Fruit fly (Drosophila melanogaster): ENCODE results near the gene CG5013.

Gene CG5013

dm6 chr3R:16042900-16043548 is 6.4 kb upstream of the CG5013 start, which contains the start of gene Jhbp4 (continued):
- TF ChIP-seq Eip75B (GFP tag; optimal IDR thresholded peaks at IDR 0.05) (peak; percentile 28), net (GFP tag; optimal IDR thresholded peaks at IDR 0.05) (peak; percentile 25), CG6792 (GFP tag; optimal IDR thresholded peaks at IDR 0.05) (peak; percentile 11), CG16779 (tag; optimal IDR thresholded peaks at IDR 0.05) (no peak), Smox (GFP tag; optimal IDR thresholded peaks at IDR 0.05) (no peak), Eip93F (GFP tag; optimal IDR thresholded peaks at IDR 0.05) (no peak), CG8319 (GFP tag; optimal IDR thresholded peaks at IDR 0.05) (no peak), CG9139 (GFP tag; optimal IDR thresholded peaks at IDR 0.05) (no peak), Hr39 (GFP tag; optimal IDR thresholded peaks at IDR 0.05) (no peak)

- TF ChIP-seq CG8632 (GFP tag; optimal IDR thresholded peaks at IDR 0.05) (no peak), Eip75B (GFP tag; optimal IDR thresholded peaks at IDR 0.05) (no peak)
Observed at dm6 chr3R:16046030-16046429, 3.4 kb upstream of the CG5013 start, which contains the start of gene Jhbp5. TSS of gene Jhbp5 (minus strand) at chr3R:16046130.

- TF ChIP-seq Sox14 (GFP tag; optimal IDR thresholded peaks at IDR 0.05): peak; percentile 52
- peak; percentile 73 for TF ChIP-seq fkh (GFP tag; optimal IDR thresholded peaks at IDR 0.05)
- TF ChIP-seq CG1621 (tag; optimal IDR thresholded peaks at IDR 0.05): no peak
- TF ChIP-seq acj6 (GFP tag; optimal IDR thresholded peaks at IDR 0.05): no peak
Observed at dm6 chr3R:16050621-16051328, 1.3 kb downstream of the CG5013 start, which contains the start of gene msps. TSS of gene msps (plus strand) at chr3R:16050801.

dm6 chr3R:16051329-16051679 is 1.8 kb downstream of the CG5013 start:
- peak; percentile 72; the same call in 2 of the 3 replicates for TF ChIP-seq eg (GFP tag; IDR thresholded peaks at IDR 0.05)
- TF ChIP-seq CG7368 (GFP tag; optimal IDR thresholded peaks at IDR 0.05): peak; percentile 8
- no peak for TF ChIP-seq Met (GFP tag; optimal IDR thresholded peaks at IDR 0.05)
- TF ChIP-seq CG16779 (tag; optimal IDR thresholded peaks at IDR 0.05): peak; percentile 4
- no peak for TF ChIP-seq pdm3 (GFP tag; optimal IDR thresholded peaks at IDR 0.05)
- TF ChIP-seq CG31627 (GFP tag; optimal IDR thresholded peaks at IDR 0.05): peak; percentile 19
- TF ChIP-seq CG6163 (GFP tag; IDR thresholded peaks at IDR 0.05): peak; percentile 52; the same call in 2 of the 3 replicates
- TF ChIP-seq CG15336 (GFP tag; IDR thresholded peaks at IDR 0.05): peak; percentile 71
- no peak for TF ChIP-seq Smox (GFP tag; optimal IDR thresholded peaks at IDR 0.05)

- TF ChIP-seq dsx (GFP tag; optimal IDR thresholded peaks at IDR 0.05; ENCODE audit: poor library complexity, severe bottlenecking) (no peak), dac (GFP tag; optimal IDR thresholded peaks at IDR 0.05) (no peak), CG15336 (GFP tag; IDR thresholded peaks at IDR 0.05) (no peak), CG6792 (GFP tag; optimal IDR thresholded peaks at IDR 0.05) (no peak), Hr38 (GFP tag; optimal IDR thresholded peaks at IDR 0.05) (no peak), Gug (GFP tag; IDR thresholded peaks at IDR 0.05) (no peak), CG8119 (GFP tag; IDR thresholded peaks at IDR 0.05) (no peak), net (GFP tag; optimal IDR thresholded peaks at IDR 0.05) (no peak), CG31627 (GFP tag; optimal IDR thresholded peaks at IDR 0.05) (no peak), Sox102F (GFP tag; optimal IDR thresholded peaks at IDR 0.05) (no peak), Hr39 (GFP tag; optimal IDR thresholded peaks at IDR 0.05) (no peak)
Observed at dm6 chr3R:16067494-16067893, 18.0 kb downstream of the CG5013 start, which contains the start of gene CG10185. TSS of gene CG10185 (minus strand) at chr3R:16067594.

dm6 chr3R:16069266-16069665 is 19.8 kb downstream of the CG5013 start:
- peak; percentile 98 for TF ChIP-seq fkh (GFP tag; optimal IDR thresholded peaks at IDR 0.05)
- no peak for TF ChIP-seq fd85E (GFP tag; optimal IDR thresholded peaks at IDR 0.05)
